In the genomic region with DNA sequence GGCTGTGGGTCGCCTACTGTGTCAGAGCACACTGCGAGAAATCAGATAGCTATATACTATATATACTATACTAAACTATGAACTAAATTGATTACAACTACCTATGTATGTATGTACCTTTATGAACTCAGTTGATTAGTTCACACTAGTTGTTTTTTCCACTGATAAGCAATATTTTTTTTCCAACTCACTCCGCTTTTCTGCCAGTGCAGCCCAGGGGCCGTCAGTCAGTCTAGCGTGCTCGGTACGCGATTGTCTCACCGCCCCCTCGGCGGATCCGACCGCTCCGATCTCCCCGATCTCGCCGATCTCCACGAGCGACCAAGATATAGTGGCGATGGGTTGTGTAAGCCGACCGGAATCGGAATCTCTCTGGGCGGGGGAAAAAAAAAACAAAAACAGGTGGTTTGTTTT, we compare ENCODE assay signal across 4 fruit fly cellular contexts.
TF ChIP-seq lines count a peak whose summit lies in the region.

No protein-coding gene starts in this region.

TF ChIP-seq in whole organism, adult, 20 proteins besides CTCF, POLR2A, EP300 and RAD21 (continued from another document):
- peak; percentile 71 for TF ChIP-seq CG14711 (tag; optimal IDR thresholded peaks at IDR 0.05; lab: Kevin White, UChicago)
- TF ChIP-seq CG1620 (GFP tag; optimal IDR thresholded peaks at IDR 0.05; lab: Kevin White, UChicago) = peak; percentile 33
- no peak for TF ChIP-seq ovo (GFP tag; optimal IDR thresholded peaks at IDR 0.05; lab: Kevin White, UChicago)

TF ChIP-seq in whole organism, embryonic, 481 proteins besides CTCF, POLR2A, EP300 and RAD21 (continued from another document and continues in another):
- peak; percentile 59 for TF ChIP-seq Hr3 (GFP tag; optimal IDR thresholded peaks at IDR 0.05; lab: Kevin White, UChicago)
- TF ChIP-seq sens (GFP tag; lab: Kevin White, UChicago) = peak; percentile 93
- peak; percentile 86 for TF ChIP-seq CG31441 (GFP tag; IDR thresholded peaks at IDR 0.05; lab: Robert Waterston, UW)
- TF ChIP-seq unc-4 (GFP tag; IDR thresholded peaks at IDR 0.05; lab: Robert Waterston, UW; ENCODE audit: partially characterized antibody) = no peak
- 0 out of 2 replicates have a peak, but pooled peaks have one; percentile 14 for TF ChIP-seq Dref (GFP tag; IDR thresholded peaks at IDR 0.05; lab: Robert Waterston, UW)
- TF ChIP-seq chif (GFP tag; optimal IDR thresholded peaks at IDR 0.05; lab: Kevin White, UChicago) = peak; percentile 48 to 76
- TF ChIP-seq HLH54F (GFP tag; optimal IDR thresholded peaks at IDR 0.05; lab: Kevin White, UChicago) = peak; percentile 43
- peak; percentile 90 for TF ChIP-seq HLH3B (GFP tag; IDR thresholded peaks at IDR 0.05; lab: Robert Waterston, UW)
- peak; percentile 88 for TF ChIP-seq Hmr (GFP tag; optimal IDR thresholded peaks at IDR 0.05; lab: Kevin White, UChicago)
- no peak for TF ChIP-seq ato (GFP tag; IDR thresholded peaks at IDR 0.05; lab: Robert Waterston, UW; ENCODE audit: partially characterized antibody)
- TF ChIP-seq BtbVII (GFP tag; optimal IDR thresholded peaks at IDR 0.05; lab: Kevin White, UChicago) = peak; percentile 89
- peak; percentile 85 for TF ChIP-seq Dek (tag; optimal IDR thresholded peaks at IDR 0.05; lab: Kevin White, UChicago)
- peak; percentile 77 for TF ChIP-seq tin (GFP tag; optimal IDR thresholded peaks at IDR 0.05; lab: Kevin White, UChicago)
- TF ChIP-seq CG2199 (GFP tag; IDR thresholded peaks at IDR 0.05; lab: Robert Waterston, UW) = no peak
- peak; percentile 90 for TF ChIP-seq klu (GFP tag; IDR thresholded peaks at IDR 0.05; lab: Robert Waterston, UW)
- TF ChIP-seq CG8359 (GFP tag; optimal IDR thresholded peaks at IDR 0.05; lab: Kevin White, UChicago; ENCODE audit: borderline replicate concordance) = peak; percentile 46
- no peak for TF ChIP-seq CG3995 (GFP tag; optimal IDR thresholded peaks at IDR 0.05; lab: Kevin White, UChicago)
- TF ChIP-seq CG32772 (GFP tag; IDR thresholded peaks at IDR 0.05; lab: Robert Waterston, UW) = peak; percentile 90
- TF ChIP-seq CG11398 (GFP tag; optimal IDR thresholded peaks at IDR 0.05; lab: Kevin White, UChicago) = no peak
- peak; percentile 87 for TF ChIP-seq sisA (GFP tag; IDR thresholded peaks at IDR 0.05; lab: Robert Waterston, UW)
- no peak for TF ChIP-seq gfzf (GFP tag; optimal IDR thresholded peaks at IDR 0.05; lab: Kevin White, UChicago)
- no peak for TF ChIP-seq cad (GFP tag; optimal IDR thresholded peaks at IDR 0.05; lab: Kevin White, UChicago)
- peak; percentile 71 for TF ChIP-seq salm (tag; optimal IDR thresholded peaks at IDR 0.05; lab: Kevin White, UChicago)
- TF ChIP-seq dm (GFP tag; optimal IDR thresholded peaks at IDR 0.05; lab: Kevin White, UChicago) = no peak
- peak; percentile 54 for TF ChIP-seq Hand (GFP tag; optimal IDR thresholded peaks at IDR 0.05; lab: Kevin White, UChicago)
- peak; percentile 89 for TF ChIP-seq CG10543 (GFP tag; optimal IDR thresholded peaks at IDR 0.05; lab: Kevin White, UChicago)
- no peak for TF ChIP-seq h (optimal IDR thresholded peaks at IDR 0.05; lab: Kevin White, UChicago)
- peak; percentile 62 for TF ChIP-seq shn (GFP tag; optimal IDR thresholded peaks at IDR 0.05; lab: Kevin White, UChicago)
- TF ChIP-seq eyg (GFP tag; optimal IDR thresholded peaks at IDR 0.05; lab: Kevin White, UChicago) = peak; percentile 23
- peak; percentile 74 for TF ChIP-seq CG6683 (GFP tag; optimal IDR thresholded peaks at IDR 0.05; lab: Kevin White, UChicago)
- peak; percentile 86 for TF ChIP-seq CG17612 (GFP tag; IDR thresholded peaks at IDR 0.05; lab: Robert Waterston, UW)
- TF ChIP-seq Dfd (GFP tag; optimal IDR thresholded peaks at IDR 0.05; lab: Kevin White, UChicago) = no peak
- peak; percentile 62 for TF ChIP-seq pum (GFP tag; optimal IDR thresholded peaks at IDR 0.05; lab: Kevin White, UChicago)
- peak; percentile 86 for TF ChIP-seq Mrtf (GFP tag; IDR thresholded peaks at IDR 0.05; lab: Robert Waterston, UW)
- TF ChIP-seq unpg (GFP tag; optimal IDR thresholded peaks at IDR 0.05; lab: Kevin White, UChicago) = peak; percentile 86
- no peak for TF ChIP-seq tna (GFP tag; IDR thresholded peaks at IDR 0.05; lab: Robert Waterston, UW; ENCODE audit: partially characterized antibody)
- peak; percentile 87; the same call in 2 of the 3 replicates for TF ChIP-seq CG3726 (GFP tag; IDR thresholded peaks at IDR 0.05; lab: Robert Waterston, UW)
- TF ChIP-seq CG12744 (GFP tag; optimal IDR thresholded peaks at IDR 0.05; lab: Kevin White, UChicago) = peak; percentile 55
- no peak for TF ChIP-seq CG6791 (GFP tag; IDR thresholded peaks at IDR 0.05; lab: Robert Waterston, UW; ENCODE audit: partially characterized antibody)
- TF ChIP-seq CG11696 (GFP tag; IDR thresholded peaks at IDR 0.05; lab: Robert Waterston, UW) = peak; percentile 69

TF ChIP-seq in whole organism, prepupa, 60 proteins besides CTCF, POLR2A, EP300 and RAD21 (continued from another document):
- peak; percentile 74 for TF ChIP-seq CG3032 (tag; optimal IDR thresholded peaks at IDR 0.05; lab: Kevin White, UChicago)
- TF ChIP-seq Eip78C (GFP tag; lab: Kevin White, UChicago) = peak; percentile 88
- TF ChIP-seq pdm3 (GFP tag; optimal IDR thresholded peaks at IDR 0.05; lab: Kevin White, UChicago) = peak; percentile 46
- TF ChIP-seq eg (GFP tag; IDR thresholded peaks at IDR 0.05; lab: Robert Waterston, UW) = peak; percentile 95
- peak; percentile 25 for TF ChIP-seq CG8632 (GFP tag; optimal IDR thresholded peaks at IDR 0.05; lab: Kevin White, UChicago)
- TF ChIP-seq salr (GFP tag; optimal IDR thresholded peaks at IDR 0.05; lab: Kevin White, UChicago) = peak in 1 of 2 experiments; percentile 16
- TF ChIP-seq fkh (GFP tag; optimal IDR thresholded peaks at IDR 0.05; lab: Kevin White, UChicago) = no peak
- TF ChIP-seq esn (GFP tag; optimal IDR thresholded peaks at IDR 0.05; lab: Kevin White, UChicago) = no peak
- TF ChIP-seq Smox (GFP tag; optimal IDR thresholded peaks at IDR 0.05; lab: Kevin White, UChicago) = no peak
- peak; percentile 32 for TF ChIP-seq Met (GFP tag; optimal IDR thresholded peaks at IDR 0.05; lab: Kevin White, UChicago)
- TF ChIP-seq CG10631 (GFP tag; optimal IDR thresholded peaks at IDR 0.05; lab: Kevin White, UChicago) = peak; percentile 61
- peak; percentile 49 for TF ChIP-seq CG6792 (GFP tag; optimal IDR thresholded peaks at IDR 0.05; lab: Kevin White, UChicago)
- TF ChIP-seq ss (GFP tag; optimal IDR thresholded peaks at IDR 0.05; lab: Kevin White, UChicago) = peak; percentile 66 to 74
- peak; percentile 81 for TF ChIP-seq Hr4 (GFP tag; optimal IDR thresholded peaks at IDR 0.05; lab: Kevin White, UChicago)
- peak; percentile 70 for TF ChIP-seq spab (GFP tag; optimal IDR thresholded peaks at IDR 0.05; lab: Kevin White, UChicago)
- TF ChIP-seq dsx (GFP tag; optimal IDR thresholded peaks at IDR 0.05; lab: Kevin White, UChicago; ENCODE audit: poor library complexity, severe bottlenecking) = peak; percentile 73
- peak; percentile 38 for TF ChIP-seq CG7368 (GFP tag; optimal IDR thresholded peaks at IDR 0.05; lab: Kevin White, UChicago)
- TF ChIP-seq fd59A (GFP tag; optimal IDR thresholded peaks at IDR 0.05; lab: Kevin White, UChicago) = peak; percentile 20
- TF ChIP-seq Hr39 (GFP tag; optimal IDR thresholded peaks at IDR 0.05; lab: Kevin White, UChicago) = no peak
- TF ChIP-seq CG15336 (GFP tag; IDR thresholded peaks at IDR 0.05; lab: Robert Waterston, UW) = peak; percentile 93
- TF ChIP-seq CG9139 (GFP tag; optimal IDR thresholded peaks at IDR 0.05; lab: Kevin White, UChicago) = peak; percentile 71
- peak; percentile 33 for TF ChIP-seq topi (GFP tag; optimal IDR thresholded peaks at IDR 0.05; lab: Kevin White, UChicago)
- peak; percentile 90 for TF ChIP-seq Gug (GFP tag; IDR thresholded peaks at IDR 0.05; lab: Robert Waterston, UW)
- no peak for TF ChIP-seq Sox102F (GFP tag; optimal IDR thresholded peaks at IDR 0.05; lab: Kevin White, UChicago)
- peak; percentile 2 for TF ChIP-seq Sox15 (GFP tag; optimal IDR thresholded peaks at IDR 0.05; lab: Kevin White, UChicago)
- no peak for TF ChIP-seq CG8319 (GFP tag; optimal IDR thresholded peaks at IDR 0.05; lab: Kevin White, UChicago)
- TF ChIP-seq CG32006 (GFP tag; optimal IDR thresholded peaks at IDR 0.05; lab: Kevin White, UChicago) = peak; percentile 83
- peak; percentile 12 for TF ChIP-seq CG34406 (GFP tag; optimal IDR thresholded peaks at IDR 0.05; lab: Kevin White, UChicago)
- TF ChIP-seq OdsH (GFP tag; optimal IDR thresholded peaks at IDR 0.05; lab: Kevin White, UChicago) = peak; percentile 51
- peak; percentile 76 for TF ChIP-seq CG10669 (GFP tag; optimal IDR thresholded peaks at IDR 0.05; lab: Kevin White, UChicago)
- TF ChIP-seq CG31627 (GFP tag; optimal IDR thresholded peaks at IDR 0.05; lab: Kevin White, UChicago) = no peak
- TF ChIP-seq CG11902 (GFP tag; optimal IDR thresholded peaks at IDR 0.05; lab: Kevin White, UChicago) = peak; percentile 36
- no peak for TF ChIP-seq CG6854 (GFP tag; optimal IDR thresholded peaks at IDR 0.05; lab: Kevin White, UChicago)
- TF ChIP-seq Hr38 (GFP tag; optimal IDR thresholded peaks at IDR 0.05; lab: Kevin White, UChicago) = no peak
- TF ChIP-seq CG16779 (tag; optimal IDR thresholded peaks at IDR 0.05; lab: Kevin White, UChicago) = peak; percentile 81
- TF ChIP-seq net (GFP tag; optimal IDR thresholded peaks at IDR 0.05; lab: Kevin White, UChicago) = peak; percentile 52
- peak; percentile 79 for TF ChIP-seq CG3919 (GFP tag; optimal IDR thresholded peaks at IDR 0.05; lab: Kevin White, UChicago)
- TF ChIP-seq Lpt (GFP tag; optimal IDR thresholded peaks at IDR 0.05; lab: Kevin White, UChicago) = peak; percentile 85
- TF ChIP-seq Ets21C (GFP tag; optimal IDR thresholded peaks at IDR 0.05; lab: Kevin White, UChicago) = no peak
- peak; percentile 84 for TF ChIP-seq CG6276 (GFP tag; optimal IDR thresholded peaks at IDR 0.05; lab: Kevin White, UChicago)
- TF ChIP-seq CG11762 (GFP tag; optimal IDR thresholded peaks at IDR 0.05; lab: Kevin White, UChicago; ENCODE audit: insufficient read depth) = peak; percentile 59

TF ChIP-seq in whole organism, pupa, 21 proteins besides CTCF, POLR2A, EP300 and RAD21 (continued from another document):
- peak; percentile 62 for TF ChIP-seq CG15710 (tag; optimal IDR thresholded peaks at IDR 0.05; lab: Kevin White, UChicago)
